Fruit fly (Drosophila melanogaster) whole organism, wandering third instar larva: ENCODE results near the gene CG8036.

Source experiments
- Abd-B ChIP-seq: fragments of >200 bp; optimal IDR thresholded peaks from 2 replicates; lab custom pipeline; 2017; ENCODE audit warnings: missing biosample characterization, missing genetic modification characterization
- CG32264 ChIP-seq: fragments of 200-800 bp; sonication (Bioruptor generic); optimal IDR thresholded peaks from 2 replicates; lab custom pipeline; 2016; ENCODE audit warnings: missing biosample characterization, missing genetic modification characterization
- CG9705 ChIP-seq: fragments of 200-800 bp; sonication (Bioruptor generic); optimal IDR thresholded peaks from 2 replicates; lab custom pipeline; 2018; ENCODE audit warnings: missing biosample characterization, mild to moderate bottlenecking, missing genetic modification characterization
- CrebA ChIP-seq: fragments of 200-800 bp; sonication (Bioruptor generic); optimal IDR thresholded peaks from 2 replicates; lab custom pipeline; 2016; ENCODE audit warnings: missing biosample characterization, mild to moderate bottlenecking, missing genetic modification characterization, borderline replicate concordance
- Dfd ChIP-seq: fragments of >200 bp; optimal IDR thresholded peaks from 2 replicates; lab custom pipeline; 2017; ENCODE audit warnings: missing biosample characterization, missing genetic modification characterization
- Dif ChIP-seq: fragments of 200-275, 200-300 bp; sonication (Bioruptor generic); optimal IDR thresholded peaks from 2 replicates; lab custom pipeline; 2018; ENCODE audit warnings: missing biosample characterization, missing genetic modification characterization; ENCODE audit not compliant: partially characterized antibody
- HLH106 ChIP-seq: fragments of 200-800 bp; optimal IDR thresholded peaks from 3 replicates; lab custom pipeline; 2019; ENCODE audit warnings: missing biosample characterization, mild to moderate bottlenecking, missing genetic modification characterization, moderate library complexity
- Hnf4 ChIP-seq: fragments of 200-800 bp; sonication (Bioruptor generic); optimal IDR thresholded peaks from 2 replicates; lab custom pipeline; 2016; ENCODE audit warnings: missing biosample characterization, mild to moderate bottlenecking, missing genetic modification characterization
- Hr78 ChIP-seq: fragments of >200 bp; optimal IDR thresholded peaks from 2 replicates; lab custom pipeline; 2017; ENCODE audit warnings: missing biosample characterization, missing genetic modification characterization
- Hr83 ChIP-seq: fragments of 200-300 bp; sonication (Bioruptor generic); optimal IDR thresholded peaks from 2 replicates; lab custom pipeline; 2016; ENCODE audit warnings: missing biosample characterization, mild to moderate bottlenecking, missing genetic modification characterization, moderate library complexity; ENCODE audit not compliant: poor library complexity, severe bottlenecking
- Jra ChIP-seq: sonication (Bioruptor generic); optimal IDR thresholded peaks from 2 replicates; lab custom pipeline; 2016; ENCODE audit warnings: missing biosample characterization, missing genetic modification characterization
- Mio ChIP-seq: sonication (Bioruptor generic); optimal IDR thresholded peaks from 2 replicates; lab custom pipeline; 2016; ENCODE audit warnings: missing biosample characterization, missing genetic modification characterization
- Myc ChIP-seq: fragments of >200 bp; optimal IDR thresholded peaks from 2 replicates; lab custom pipeline; 2017
- N ChIP-seq: fragments of >200 bp; optimal IDR thresholded peaks from 2 replicates; lab custom pipeline; 2018; ENCODE audit warnings: missing biosample characterization, missing external identifiers, missing genetic modification characterization
- OdsH ChIP-seq: fragments of 200-800 bp; sonication (Bioruptor generic); optimal IDR thresholded peaks from 2 replicates; lab custom pipeline; 2016; ENCODE audit warnings: missing biosample characterization, mild to moderate bottlenecking, missing genetic modification characterization
- Rel ChIP-seq, 2 experiments: fragments of 200-800 bp; sonication (Bioruptor generic) in 1 of 2; optimal IDR thresholded peaks; 2 replicates in 1 of 2; 3 replicates in 1 of 2; lab custom pipeline; 2016 to 2019; ENCODE audit warnings: mild to moderate bottlenecking in 2 of 2, missing biosample characterization in 2 of 2, missing genetic modification characterization in 2 of 2, moderate library complexity in 1 of 2
- Sp1 ChIP-seq: fragments of 200-800 bp; sonication (Bioruptor generic); optimal IDR thresholded peaks from 3 replicates; lab custom pipeline; 2019; ENCODE audit warnings: missing biosample characterization, mild to moderate bottlenecking, missing genetic modification characterization, moderate library complexity
- br ChIP-seq: fragments of 200-800 bp; sonication (Bioruptor generic); optimal IDR thresholded peaks from 2 replicates; lab custom pipeline; 2016; ENCODE audit warnings: missing biosample characterization, missing genetic modification characterization
- brk ChIP-seq: fragments of 200-800 bp; sonication (Bioruptor generic); optimal IDR thresholded peaks from 2 replicates; lab custom pipeline; 2016; ENCODE audit warnings: missing biosample characterization, mild to moderate bottlenecking, missing genetic modification characterization
- dl ChIP-seq, 2 experiments: fragments of 175-275, 200-275 bp in 1 of 2; fragments of 200-275 bp in 1 of 2; sonication (Bioruptor generic); optimal IDR thresholded peaks; lab custom pipeline; 2018; ENCODE audit warnings: mild to moderate bottlenecking in 2 of 2, missing biosample characterization in 2 of 2, missing genetic modification characterization in 2 of 2, moderate library complexity in 2 of 2; ENCODE audit not compliant: partially characterized antibody in 2 of 2, insufficient read depth in 1 of 2
- dsf ChIP-seq: sonication (Bioruptor generic); optimal IDR thresholded peaks from 2 replicates; lab custom pipeline; 2016; ENCODE audit warnings: missing biosample characterization, missing genetic modification characterization, borderline replicate concordance
- ey ChIP-seq: fragments of 200-800 bp; sonication (Bioruptor generic); optimal IDR thresholded peaks from 2 replicates; lab custom pipeline; 2016; ENCODE audit warnings: missing biosample characterization, missing genetic modification characterization
- foxo ChIP-seq, 2 experiments: fragments of 200-800 bp; sonication (Bioruptor generic); optimal IDR thresholded peaks; 2 replicates in 1 of 2; 3 replicates in 1 of 2; lab custom pipeline; 2016 to 2017; ENCODE audit warnings: missing biosample characterization in 2 of 2, missing genetic modification characterization in 2 of 2
- lola ChIP-seq: fragments of >200 bp; optimal IDR thresholded peaks from 2 replicates; lab custom pipeline; 2017; ENCODE audit warnings: missing biosample characterization, missing genetic modification characterization
- pan ChIP-seq: fragments of >200 bp; optimal IDR thresholded peaks from 2 replicates; lab custom pipeline; 2017
- psq ChIP-seq: fragments of 200-800 bp; sonication (Bioruptor generic); optimal IDR thresholded peaks from 3 replicates; lab custom pipeline; 2017; ENCODE audit warnings: missing biosample characterization, mild to moderate bottlenecking, missing genetic modification characterization, moderate library complexity
- rgr ChIP-seq: fragments of 200-800 bp; sonication (Bioruptor generic); optimal IDR thresholded peaks from 3 replicates; lab custom pipeline; 2016; ENCODE audit warnings: missing biosample characterization, mild to moderate bottlenecking, missing genetic modification characterization
- sv ChIP-seq: fragments of 200-800 bp; sonication (Bioruptor generic); optimal IDR thresholded peaks from 3 replicates; lab custom pipeline; 2016; ENCODE audit warnings: missing biosample characterization, missing genetic modification characterization
- tai ChIP-seq: sonication (Bioruptor generic); optimal IDR thresholded peaks from 2 replicates; lab custom pipeline; 2016; ENCODE audit warnings: missing biosample characterization, missing genetic modification characterization

The CG8036 gene

DNA sequence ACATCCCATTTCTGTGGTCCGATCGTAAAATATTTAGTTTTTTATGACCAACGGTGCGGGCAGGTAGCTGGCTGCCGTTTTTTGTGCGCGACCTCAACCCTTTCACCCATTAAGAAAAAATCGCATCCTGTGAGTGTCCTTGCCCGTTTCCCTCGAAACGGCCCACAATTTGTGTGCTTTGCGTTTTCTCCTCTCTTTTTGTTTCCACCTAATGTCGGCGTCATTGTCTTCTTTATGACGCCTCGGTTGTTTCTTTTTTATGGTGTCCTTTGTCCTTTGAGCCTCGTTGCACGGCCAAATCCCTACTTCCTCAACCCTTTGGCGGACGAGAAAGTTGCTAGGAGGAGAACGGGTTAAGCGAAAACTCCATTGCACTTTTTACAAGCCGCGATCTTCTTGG, 33.5 kb downstream of the CG8036 start:
- no peak for TF ChIP-seq Hr78 (GFP tag; lab: Kevin White, UChicago)
- no peak for TF ChIP-seq br
- TF ChIP-seq foxo (GFP tag; optimal IDR thresholded peaks at IDR 0.05; lab: Kevin White, UChicago), result no peak
- no peak for TF ChIP-seq ey (GFP tag; lab: Kevin White, UChicago)
- TF ChIP-seq OdsH (GFP tag; lab: Kevin White, UChicago), result no peak
- no peak for TF ChIP-seq brk (GFP tag; lab: Kevin White, UChicago)
- no peak for TF ChIP-seq Mio (GFP tag; lab: Kevin White, UChicago)
- no peak for TF ChIP-seq CG9705
- TF ChIP-seq rgr (GFP tag; lab: Kevin White, UChicago), result no peak
- TF ChIP-seq Dfd (GFP tag; lab: Kevin White, UChicago), result no peak
- no peak for TF ChIP-seq dsf (GFP tag; lab: Kevin White, UChicago)
- no peak for TF ChIP-seq lola
- TF ChIP-seq N (GFP tag; lab: Kevin White, UChicago), result no peak
- TF ChIP-seq CG32264 (GFP tag; lab: Kevin White, UChicago), result no peak
- TF ChIP-seq, all 38 proteins: peak for 0

DNA sequence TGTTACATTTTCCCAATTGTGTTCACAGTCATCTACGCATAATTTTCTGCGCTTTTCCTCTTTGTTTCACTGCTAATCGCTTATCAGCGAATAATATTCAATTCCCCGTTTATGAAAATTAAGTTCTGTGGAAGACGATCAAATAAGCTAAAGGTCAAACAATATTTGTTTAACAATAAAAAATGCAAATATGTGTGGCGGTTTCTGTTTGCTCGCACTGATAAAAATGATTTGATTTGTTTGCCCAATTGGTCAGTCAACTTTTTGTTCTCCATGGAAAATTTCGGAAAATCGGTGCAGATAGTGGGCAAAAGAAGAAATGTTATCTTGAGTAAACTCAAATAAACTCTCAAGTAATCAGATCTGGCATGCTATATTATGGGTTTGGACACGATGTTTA, 37.0 kb downstream of the CG8036 start:
- TF ChIP-seq lola (no peak), sv (GFP tag; lab: Kevin White, UChicago) (no peak), Myc (lab: Kevin White, UChicago) (no peak), foxo (GFP tag; optimal IDR thresholded peaks at IDR 0.05; lab: Kevin White, UChicago) (no peak), HLH106 (tag; lab: Kevin White, UChicago) (no peak), dl (GFP tag; optimal IDR thresholded peaks at IDR 0.05; lab: Kevin White, UChicago; ENCODE audit: insufficient read depth in 1 of 2, partially characterized antibody in 2 of 2) (no peak), Abd-B (no peak)

DNA sequence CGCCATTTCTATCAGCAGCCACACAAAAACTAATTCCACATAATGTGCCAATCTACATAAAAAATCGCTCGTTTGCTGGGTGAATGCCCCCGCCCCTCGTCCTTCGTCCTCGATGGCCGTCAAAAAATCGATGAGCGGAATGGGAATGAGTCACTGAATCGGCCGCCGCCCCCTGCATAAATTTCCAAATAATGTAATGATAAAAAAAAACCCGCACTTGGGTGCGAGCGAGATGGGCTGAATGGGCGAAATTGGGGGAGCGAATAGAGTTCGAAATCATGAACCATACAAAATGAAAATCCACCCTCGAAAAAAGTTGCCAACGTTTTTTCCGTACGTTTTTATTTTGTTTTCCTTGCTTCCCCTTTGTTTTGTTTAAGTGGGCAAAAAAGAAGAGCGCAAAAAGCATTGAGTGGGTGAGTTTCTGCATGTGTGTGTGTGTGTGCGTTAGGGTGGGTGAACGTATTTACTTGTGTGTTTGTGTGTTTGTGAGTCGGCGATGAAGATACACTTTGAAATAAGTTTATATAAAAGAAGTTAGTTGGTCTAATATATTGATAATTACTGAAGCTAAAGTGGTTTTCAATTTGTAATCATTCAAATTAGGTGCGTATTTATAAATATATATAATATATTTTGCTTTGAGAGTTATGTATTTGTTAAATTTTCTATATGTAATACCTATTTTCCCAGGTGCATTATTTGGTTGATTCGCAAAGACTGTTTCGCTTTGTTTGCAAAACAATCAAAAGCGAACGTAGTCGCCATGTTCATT, 37.8 kb downstream of the CG8036 start:
- TF ChIP-seq Sp1 (GFP tag; lab: Kevin White, UChicago), result peak; percentile 59
- TF ChIP-seq Jra, result no peak
- peak; percentile 68 for TF ChIP-seq Dfd (GFP tag; lab: Kevin White, UChicago)
- TF ChIP-seq, all 38 proteins: peak for 2

DNA sequence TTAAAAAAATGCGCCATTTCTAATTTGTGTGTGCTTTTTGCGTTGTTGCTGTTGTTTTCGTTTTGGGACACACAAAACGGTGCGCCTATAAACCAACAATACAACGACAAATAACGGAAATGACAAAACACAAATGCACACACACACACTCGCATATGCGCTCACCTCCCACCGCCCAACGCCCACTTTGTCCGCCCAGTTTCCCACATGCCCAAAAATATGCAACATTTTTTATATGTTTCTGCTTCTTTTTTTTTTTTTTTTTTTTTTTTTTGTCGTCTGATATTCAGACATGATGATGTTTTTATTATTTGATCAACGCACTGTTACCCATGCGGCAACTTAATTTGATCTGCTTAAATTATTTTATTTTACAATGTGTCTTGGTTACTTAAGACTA, 39.5 kb downstream of the CG8036 start:
- no peak for TF ChIP-seq pan
- TF ChIP-seq lola, result no peak
- TF ChIP-seq tai (GFP tag; lab: Kevin White, UChicago), result no peak
- TF ChIP-seq HLH106 (tag; lab: Kevin White, UChicago), result no peak
- TF ChIP-seq Abd-B, result no peak
- no peak for TF ChIP-seq dl (GFP tag; optimal IDR thresholded peaks at IDR 0.05; lab: Kevin White, UChicago; ENCODE audit: insufficient read depth in 1 of 2, partially characterized antibody in 2 of 2)
- TF ChIP-seq brk (GFP tag; lab: Kevin White, UChicago), result no peak
- TF ChIP-seq Hnf4 (GFP tag; lab: Kevin White, UChicago), result no peak
- TF ChIP-seq psq (GFP tag; lab: Kevin White, UChicago), result no peak
- no peak for TF ChIP-seq Jra
- no peak for TF ChIP-seq Dif (GFP tag; lab: Kevin White, UChicago)
- TF ChIP-seq Rel (GFP tag; optimal IDR thresholded peaks at IDR 0.05; lab: Kevin White, UChicago), result no peak
- TF ChIP-seq Rel (tag; optimal IDR thresholded peaks at IDR 0.05; lab: Kevin White, UChicago), result no peak
- TF ChIP-seq, all 38 proteins: peak for 0

DNA sequence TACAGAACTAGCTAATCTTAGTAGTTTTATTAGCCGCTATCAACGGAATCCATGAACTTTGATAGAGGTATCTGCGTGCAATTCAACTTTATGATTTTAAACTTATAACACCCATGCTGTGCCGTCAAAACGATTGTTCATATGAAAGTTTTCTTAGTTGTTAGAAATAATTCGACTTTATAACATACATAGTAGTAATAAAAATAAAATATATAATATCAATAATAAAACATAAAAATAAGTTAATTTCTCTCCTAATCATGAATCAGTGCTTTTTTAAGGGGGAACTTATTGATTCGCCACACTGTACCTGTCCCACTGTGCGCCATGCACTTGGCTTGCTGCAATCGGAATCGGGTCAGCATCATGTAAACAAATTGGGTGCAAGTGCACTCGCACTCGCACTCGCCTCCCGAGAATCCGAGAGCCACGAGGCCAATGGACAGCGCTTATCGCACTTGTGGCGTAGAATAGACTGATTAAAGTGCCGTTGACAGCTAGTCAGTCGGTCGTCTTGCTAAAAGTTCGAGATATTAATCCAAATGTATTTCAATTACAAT, 44.3 kb downstream of the CG8036 start:
- TF ChIP-seq Dif (GFP tag; lab: Kevin White, UChicago) (peak; percentile 11), Hr83 (GFP tag; lab: Kevin White, UChicago) (peak; percentile 4), CrebA (GFP tag; lab: Kevin White, UChicago) (no peak)
